Worm (Caenorhabditis elegans): ENCODE results near the gene morc-1.

DNA sequence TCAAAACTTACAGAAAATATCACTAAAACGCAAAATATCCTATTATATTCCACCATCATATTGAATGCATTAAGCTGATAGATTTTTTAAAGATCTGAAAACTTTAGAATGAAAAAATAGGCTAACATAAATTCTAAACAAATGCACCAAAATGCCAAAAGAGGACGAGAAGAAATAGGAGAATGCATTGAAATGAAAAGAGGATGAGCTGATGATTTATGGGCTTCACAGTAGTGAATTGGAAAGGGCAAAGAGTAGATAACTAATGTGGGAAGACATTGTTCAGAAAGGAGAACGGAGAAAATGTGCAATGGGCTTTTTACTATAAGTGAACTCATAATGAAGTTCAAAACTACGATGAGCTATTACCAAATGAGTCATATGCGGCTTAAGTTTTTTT is 10.8 kb upstream of the morc-1 start, which contains the start of gene cutl-19:
- TF ChIP-seq zag-1 (tag; optimal IDR thresholded peaks at IDR 0.05) (no peak), nhr-76 (tag; optimal IDR thresholded peaks at IDR 0.05) (no peak), ceh-82 (tag; optimal IDR thresholded peaks at IDR 0.05) (no peak), skn-1 (tag; optimal IDR thresholded peaks at IDR 0.05) (no peak), pqm-1 (tag; optimal IDR thresholded peaks at IDR 0.05) (no peak), ama-1 (optimal IDR thresholded peaks at IDR 0.05) (no peak), nhr-237 (tag; optimal IDR thresholded peaks at IDR 0.05) (no peak), R02D3.7 (tag; optimal IDR thresholded peaks at IDR 0.05) (no peak)
